Worm (Caenorhabditis elegans): ENCODE data around the gene K07H8.7.

DNA sequence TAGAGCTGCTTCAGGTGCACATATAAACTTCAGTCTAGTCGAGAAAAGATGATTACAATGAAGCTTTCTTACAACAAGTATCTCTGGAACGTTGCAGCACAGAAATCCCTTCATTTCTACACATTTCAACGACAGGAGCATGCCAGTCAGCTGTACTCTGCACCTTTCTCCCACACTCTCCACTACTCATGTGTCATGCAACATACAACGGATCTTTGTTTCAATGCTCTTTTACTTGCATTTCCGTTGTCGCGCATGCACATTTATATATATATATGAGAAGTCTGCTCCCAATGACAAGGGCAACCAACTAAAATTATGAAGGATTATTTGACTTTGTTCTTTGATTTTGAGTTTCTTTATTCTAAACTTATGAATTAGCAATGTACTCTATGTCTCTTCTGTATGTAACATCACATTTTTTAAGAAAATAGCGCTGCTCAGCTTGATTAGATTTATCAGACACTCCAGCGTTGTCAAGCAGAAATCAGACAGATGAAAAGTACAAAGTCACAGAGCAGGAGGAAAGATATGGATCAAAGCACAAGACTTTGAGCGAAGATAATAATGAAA, 24.6 kb downstream of the K07H8.7 start:
- no peak for TF ChIP-seq unc-120 (tag; optimal IDR thresholded peaks at IDR 0.05; ENCODE audit: poor library complexity, severe bottlenecking)
- TF ChIP-seq ceh-83 (GFP tag; optimal IDR thresholded peaks at IDR 0.05), result no peak
- no peak for TF ChIP-seq lsy-2 (tag; optimal IDR thresholded peaks at IDR 0.05)
- TF ChIP-seq pha-4 (tag; optimal IDR thresholded peaks at IDR 0.05), result no peak
- no peak for TF ChIP-seq unc-39 (tag; optimal IDR thresholded peaks at IDR 0.05)
- no peak for TF ChIP-seq unc-62 (GFP tag; optimal IDR thresholded peaks at IDR 0.05)
- no peak for TF ChIP-seq ceh-39 (tag; optimal IDR thresholded peaks at IDR 0.05)
- no peak for TF ChIP-seq lin-13 (tag; optimal IDR thresholded peaks at IDR 0.05)
- peak; percentile 31 for TF ChIP-seq hlh-1 (tag; optimal IDR thresholded peaks at IDR 0.05)
- TF ChIP-seq ham-2 (GFP tag; optimal IDR thresholded peaks at IDR 0.05), result no peak
- no peak for TF ChIP-seq nhr-12 (tag; optimal IDR thresholded peaks at IDR 0.05)
- TF ChIP-seq mls-2 (tag; optimal IDR thresholded peaks at IDR 0.05), result no peak
- no peak for TF ChIP-seq mab-5 (tag; optimal IDR thresholded peaks at IDR 0.05)
- TF ChIP-seq nhr-28 (tag; optimal IDR thresholded peaks at IDR 0.05), result no peak
